Worm (Caenorhabditis elegans): ENCODE measurements around the gene T22D1.18.

T22D1.18 gene

ce11 chrIV:6880415-6880814 lies 39.5 kb downstream of the T22D1.18 start:
- peak; percentile 53 for TF ChIP-seq jun-1 (tag; optimal IDR thresholded peaks at IDR 0.05)
- peak; percentile 97 for TF ChIP-seq pqm-1 (tag; optimal IDR thresholded peaks at IDR 0.05)
- TF ChIP-seq pha-4 (tag; optimal IDR thresholded peaks at IDR 0.05), result peak; percentile 4
- no peak for TF ChIP-seq snpc-4 (tag; optimal IDR thresholded peaks at IDR 0.05)
- peak; percentile 98 for TF ChIP-seq elt-2 (tag; optimal IDR thresholded peaks at IDR 0.05)

ce11 chrIV:6879666-6880210 lies 40.2 kb downstream of the T22D1.18 start:
- TF ChIP-seq egl-5 (tag; optimal IDR thresholded peaks at IDR 0.05) (no peak), egl-27 (tag; optimal IDR thresholded peaks at IDR 0.05) (no peak), sea-2 (GFP tag; optimal IDR thresholded peaks at IDR 0.05) (no peak), aly-2 (tag; optimal IDR thresholded peaks at IDR 0.05) (no peak), tbx-2 (tag; optimal IDR thresholded peaks at IDR 0.05) (no peak), nhr-12 (tag; optimal IDR thresholded peaks at IDR 0.05) (no peak), zag-1 (tag; optimal IDR thresholded peaks at IDR 0.05) (no peak), ceh-16 (tag; optimal IDR thresholded peaks at IDR 0.05) (no peak), ceh-28 (tag; optimal IDR thresholded peaks at IDR 0.05) (no peak), hmg-11 (tag; optimal IDR thresholded peaks at IDR 0.05) (no peak), nhr-43 (tag; optimal IDR thresholded peaks at IDR 0.05; ENCODE audit: poor library complexity, severe bottlenecking) (no peak), fos-1 (tag; optimal IDR thresholded peaks at IDR 0.05) (no peak), nhr-237 (tag; optimal IDR thresholded peaks at IDR 0.05) (no peak), skn-1 (tag; optimal IDR thresholded peaks at IDR 0.05) (no peak), jun-1 (tag; optimal IDR thresholded peaks at IDR 0.05) (no peak), ceh-9 (tag; optimal IDR thresholded peaks at IDR 0.05) (no peak)

ce11 chrIV:6878912-6879554 lies 40.9 kb downstream of the T22D1.18 start:
- TF ChIP-seq ceh-9 (tag; optimal IDR thresholded peaks at IDR 0.05) (no peak), nhr-28 (tag; optimal IDR thresholded peaks at IDR 0.05) (no peak), egl-27 (tag; optimal IDR thresholded peaks at IDR 0.05) (peak; percentile 13), daf-12 (tag; optimal IDR thresholded peaks at IDR 0.05) (no peak), tbx-2 (tag; optimal IDR thresholded peaks at IDR 0.05) (no peak), ztf-4 (tag; optimal IDR thresholded peaks at IDR 0.05) (no peak), elt-1 (tag; optimal IDR thresholded peaks at IDR 0.05) (no peak), ZK546.5 (tag; optimal IDR thresholded peaks at IDR 0.05) (no peak), pqm-1 (tag; optimal IDR thresholded peaks at IDR 0.05) (peak; percentile 38), fkh-2 (tag; optimal IDR thresholded peaks at IDR 0.05) (peak; percentile 15), nfya-1 (tag; optimal IDR thresholded peaks at IDR 0.05; ENCODE audit: insufficient read depth) (peak; percentile 82), mml-1 (tag; optimal IDR thresholded peaks at IDR 0.05) (peak; percentile 99), ceh-16 (tag; optimal IDR thresholded peaks at IDR 0.05) (no peak), elt-2 (tag; optimal IDR thresholded peaks at IDR 0.05) (peak; percentile 6), ceh-28 (tag; optimal IDR thresholded peaks at IDR 0.05) (no peak), nhr-67 (tag; optimal IDR thresholded peaks at IDR 0.05) (no peak), eor-1 (tag; optimal IDR thresholded peaks at IDR 0.05) (no peak), nhr-76 (tag; optimal IDR thresholded peaks at IDR 0.05) (no peak), lin-39 (tag; optimal IDR thresholded peaks at IDR 0.05) (peak; percentile 33), nhr-237 (tag; optimal IDR thresholded peaks at IDR 0.05) (no peak), nhr-77 (tag; optimal IDR thresholded peaks at IDR 0.05) (no peak), sea-2 (GFP tag; optimal IDR thresholded peaks at IDR 0.05) (no peak), fkh-10 (GFP tag; optimal IDR thresholded peaks at IDR 0.05) (peak; percentile 72), ztf-11 (tag; optimal IDR thresholded peaks at IDR 0.05) (no peak), unc-62 (GFP tag; optimal IDR thresholded peaks at IDR 0.05) (no peak), nhr-43 (tag; optimal IDR thresholded peaks at IDR 0.05; ENCODE audit: poor library complexity, severe bottlenecking) (no peak), unc-39 (tag; optimal IDR thresholded peaks at IDR 0.05) (no peak), nhr-12 (tag; optimal IDR thresholded peaks at IDR 0.05) (no peak), elt-3 (tag; optimal IDR thresholded peaks at IDR 0.05) (no peak), fos-1 (tag; optimal IDR thresholded peaks at IDR 0.05) (no peak), egl-5 (tag; optimal IDR thresholded peaks at IDR 0.05) (no peak), ama-1 (optimal IDR thresholded peaks at IDR 0.05) (no peak), snpc-4 (tag; optimal IDR thresholded peaks at IDR 0.05) (no peak), jun-1 (tag; optimal IDR thresholded peaks at IDR 0.05) (no peak), lsy-12 (tag; optimal IDR thresholded peaks at IDR 0.05) (no peak), nhr-11 (tag; optimal IDR thresholded peaks at IDR 0.05) (peak; percentile 62), hmg-11 (tag; optimal IDR thresholded peaks at IDR 0.05) (no peak), nhr-25 (tag; optimal IDR thresholded peaks at IDR 0.05) (no peak), skn-1 (tag; optimal IDR thresholded peaks at IDR 0.05) (peak; percentile 10), R02D3.7 (tag; optimal IDR thresholded peaks at IDR 0.05) (no peak), zag-1 (tag; optimal IDR thresholded peaks at IDR 0.05) (no peak), lin-15B (tag; optimal IDR thresholded peaks at IDR 0.05) (peak; percentile 9), nhr-23 (tag; optimal IDR thresholded peaks at IDR 0.05) (no peak), ceh-82 (tag; optimal IDR thresholded peaks at IDR 0.05) (no peak), mdl-1 (tag; optimal IDR thresholded peaks at IDR 0.05) (no peak)
